Fruit fly (Drosophila melanogaster) whole organism, wandering third instar larva: ENCODE measurements around the gene CG9519.
A peak's percentile ranks its signal among the peaks of the same experiment; 100 is the strongest.

Experiments
- CrebA ChIP-seq: fragments of 200-800 bp; sonication (Bioruptor generic); optimal IDR thresholded peaks from 2 replicates; lab custom pipeline; 2016; ENCODE audit warnings: missing biosample characterization, mild to moderate bottlenecking, missing genetic modification characterization, borderline replicate concordance
- Hnf4 ChIP-seq: fragments of 200-800 bp; sonication (Bioruptor generic); optimal IDR thresholded peaks from 2 replicates; lab custom pipeline; 2016; ENCODE audit warnings: missing biosample characterization, mild to moderate bottlenecking, missing genetic modification characterization
- Hr83 ChIP-seq: fragments of 200-300 bp; sonication (Bioruptor generic); optimal IDR thresholded peaks from 2 replicates; lab custom pipeline; 2016; ENCODE audit warnings: missing biosample characterization, mild to moderate bottlenecking, missing genetic modification characterization, moderate library complexity; ENCODE audit not compliant: poor library complexity, severe bottlenecking
- psq ChIP-seq: fragments of 200-800 bp; sonication (Bioruptor generic); optimal IDR thresholded peaks from 3 replicates; lab custom pipeline; 2017; ENCODE audit warnings: missing biosample characterization, mild to moderate bottlenecking, missing genetic modification characterization, moderate library complexity

- TF ChIP-seq CrebA (GFP tag; lab: Kevin White, UChicago): no peak
- TF ChIP-seq Hr83 (GFP tag; lab: Kevin White, UChicago): peak; percentile 67
- no peak for TF ChIP-seq psq (GFP tag; lab: Kevin White, UChicago)
- TF ChIP-seq Hnf4: no peak
Measured at dm6 chrX:14825922-14826617, 30.1 kb downstream of the CG9519 start, which contains the start of gene rut.
